Fruit fly (Drosophila melanogaster) whole organism, wandering third instar larva: Measurements from ENCODE around the gene EMC4.

Experiments
- Dfd ChIP-seq: fragments of >200 bp; optimal IDR thresholded peaks from 2 replicates; lab custom pipeline; 2017; ENCODE audit warnings: missing biosample characterization, missing genetic modification characterization
- Hr83 ChIP-seq: fragments of 200-300 bp; sonication (Bioruptor generic); optimal IDR thresholded peaks from 2 replicates; lab custom pipeline; 2016; ENCODE audit warnings: missing biosample characterization, mild to moderate bottlenecking, missing genetic modification characterization, moderate library complexity; ENCODE audit not compliant: poor library complexity, severe bottlenecking
- OdsH ChIP-seq: fragments of 200-800 bp; sonication (Bioruptor generic); optimal IDR thresholded peaks from 2 replicates; lab custom pipeline; 2016; ENCODE audit warnings: missing biosample characterization, mild to moderate bottlenecking, missing genetic modification characterization
- Vsx2 ChIP-seq: fragments of 200-300, 225-300 bp; sonication (Bioruptor generic); optimal IDR thresholded peaks from 2 replicates; lab custom pipeline; 2018; ENCODE audit warnings: missing biosample characterization, missing genetic modification characterization; ENCODE audit not compliant: partially characterized antibody
- dl ChIP-seq, 2 experiments: fragments of 175-275, 200-275 bp in 1 of 2; fragments of 200-275 bp in 1 of 2; sonication (Bioruptor generic); optimal IDR thresholded peaks; lab custom pipeline; 2018; ENCODE audit warnings: mild to moderate bottlenecking in 2 of 2, missing biosample characterization in 2 of 2, missing genetic modification characterization in 2 of 2, moderate library complexity in 2 of 2; ENCODE audit not compliant: partially characterized antibody in 2 of 2, insufficient read depth in 1 of 2
- foxo ChIP-seq, 2 experiments: fragments of 200-800 bp; sonication (Bioruptor generic); optimal IDR thresholded peaks; 2 replicates in 1 of 2; 3 replicates in 1 of 2; lab custom pipeline; 2016 to 2017; ENCODE audit warnings: missing biosample characterization in 2 of 2, missing genetic modification characterization in 2 of 2
- fru ChIP-seq: fragments of 200-800 bp; sonication (Bioruptor generic); optimal IDR thresholded peaks from 3 replicates; lab custom pipeline; 2016; ENCODE audit warnings: missing biosample characterization, mild to moderate bottlenecking, missing genetic modification characterization
- h ChIP-seq: fragments of 200-800 bp; sonication (Bioruptor generic); optimal IDR thresholded peaks from 3 replicates; lab custom pipeline; 2016; ENCODE audit warnings: missing biosample characterization, mild to moderate bottlenecking, missing genetic modification characterization
- pan ChIP-seq: fragments of >200 bp; optimal IDR thresholded peaks from 2 replicates; lab custom pipeline; 2017

DNA sequence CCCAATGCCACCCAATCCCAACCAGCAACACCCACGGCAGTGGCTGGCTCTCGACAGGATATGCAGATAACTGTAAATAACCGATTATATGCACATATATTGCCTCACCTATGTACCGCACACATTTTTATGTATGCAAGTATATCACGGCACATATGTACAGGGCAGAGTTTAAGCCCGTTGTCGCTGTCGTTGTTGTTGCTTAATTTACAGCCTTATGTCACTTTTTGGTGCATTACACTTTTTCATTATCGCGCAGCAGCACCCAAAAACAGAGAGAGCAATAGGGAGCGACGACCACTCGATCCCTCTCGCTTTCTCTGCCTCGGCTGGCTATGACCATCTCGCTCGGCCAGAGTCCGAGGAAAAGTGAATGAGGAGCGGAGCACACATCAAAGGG is 28.8 kb downstream of the EMC4 start:
- TF ChIP-seq Dfd (GFP tag; lab: Kevin White, UChicago) (no peak), dl (GFP tag; optimal IDR thresholded peaks at IDR 0.05; lab: Kevin White, UChicago; ENCODE audit: insufficient read depth in 1 of 2, partially characterized antibody in 2 of 2) (no peak), OdsH (GFP tag; lab: Kevin White, UChicago) (no peak), fru (GFP tag; lab: Kevin White, UChicago) (no peak), foxo (GFP tag; optimal IDR thresholded peaks at IDR 0.05; lab: Kevin White, UChicago) (no peak), pan (no peak), Vsx2 (no peak), Hr83 (GFP tag; lab: Kevin White, UChicago) (no peak), h (GFP tag; lab: Kevin White, UChicago) (no peak)
